Worm (Caenorhabditis elegans): ENCODE results near the gene flp-12.

DNA sequence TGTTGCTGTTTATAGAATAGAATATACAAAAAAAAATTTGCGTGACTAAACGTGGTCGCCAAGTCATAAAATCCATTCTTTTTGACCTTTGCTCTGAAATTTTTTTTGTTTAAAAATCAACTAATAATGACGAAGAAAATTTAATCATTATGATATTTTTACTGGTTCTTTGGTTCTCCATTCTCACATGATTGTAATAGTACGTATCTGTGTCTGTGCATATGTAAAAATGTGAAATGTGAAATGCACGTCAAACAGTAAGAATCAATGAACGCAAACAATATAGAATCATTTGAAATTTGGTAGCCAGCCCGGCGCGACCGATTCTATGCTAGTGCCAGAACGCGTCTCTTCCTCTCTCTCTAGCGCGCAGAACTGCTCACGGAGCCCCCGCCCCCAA, 44.7 kb upstream of the flp-12 start, which contains the start of gene hosl-1:
- no peak for TF ChIP-seq ceh-82 (tag; optimal IDR thresholded peaks at IDR 0.05)
- no peak for TF ChIP-seq unc-62 (GFP tag; optimal IDR thresholded peaks at IDR 0.05)
- TF ChIP-seq nhr-28 (tag; optimal IDR thresholded peaks at IDR 0.05), result no peak

Data from whole organism, L3 larva.